Fruit fly (Drosophila melanogaster) whole organism, adult: Measurements from ENCODE around the gene CG17124.

Source experiments
- CG11617 ChIP-seq: fragments of 200-800 bp; sonication (Bioruptor generic); optimal IDR thresholded peaks from 2 replicates; lab custom pipeline; 2017; ENCODE audit warnings: mild to moderate bottlenecking, missing biosample characterization, missing genetic modification reagents, missing genetic modification characterization
- CG12768 ChIP-seq: fragments of 200-800 bp; sonication (Bioruptor generic); optimal IDR thresholded peaks from 2 replicates; lab custom pipeline; 2017; ENCODE audit warnings: missing biosample characterization, missing genetic modification characterization, mild to moderate bottlenecking, moderate library complexity, missing genetic modification reagents
- CG14711 ChIP-seq: fragments of 200-800 bp; sonication (Bioruptor generic); optimal IDR thresholded peaks from 2 replicates; lab custom pipeline; 2018; ENCODE audit warnings: missing biosample characterization, mild to moderate bottlenecking, missing genetic modification characterization, moderate library complexity
- CG1620 ChIP-seq: fragments of 200-800 bp; sonication (Bioruptor generic); optimal IDR thresholded peaks from 2 replicates; lab custom pipeline; 2016; ENCODE audit warnings: missing biosample characterization, missing genetic modification characterization
- CG33017 ChIP-seq: fragments of 200-800 bp; sonication (Bioruptor generic); optimal IDR thresholded peaks from 2 replicates; lab custom pipeline; 2018; ENCODE audit warnings: missing biosample characterization, mild to moderate bottlenecking, missing genetic modification characterization, moderate library complexity
- CG5204 ChIP-seq: fragments of 200-800 bp; sonication (Bioruptor generic); optimal IDR thresholded peaks from 2 replicates; lab custom pipeline; 2016; ENCODE audit warnings: missing biosample characterization, missing genetic modification characterization
- CG7045 ChIP-seq: fragments of 200-800 bp; sonication (Bioruptor generic); optimal IDR thresholded peaks from 2 replicates; lab custom pipeline; 2017; ENCODE audit warnings: missing biosample characterization, mild to moderate bottlenecking, missing genetic modification characterization
- CG7101 ChIP-seq: fragments of 200-800 bp; sonication (Bioruptor generic); optimal IDR thresholded peaks from 2 replicates; lab custom pipeline; 2018; ENCODE audit warnings: missing biosample characterization, mild to moderate bottlenecking, missing genetic modification characterization, moderate library complexity
- Clk ChIP-seq: fragments of 200-800 bp; sonication (Bioruptor generic); optimal IDR thresholded peaks from 2 replicates; lab custom pipeline; 2017; ENCODE audit warnings: missing biosample characterization, missing genetic modification characterization
- Crg-1 ChIP-seq: fragments of 200-800 bp; sonication (Bioruptor generic); optimal IDR thresholded peaks from 2 replicates; lab custom pipeline; 2016; ENCODE audit warnings: missing biosample characterization, missing genetic modification characterization
- Hr96 ChIP-seq: fragments of 200-800 bp; sonication (Bioruptor generic); optimal IDR thresholded peaks from 2 replicates; lab custom pipeline; 2016; ENCODE audit warnings: missing biosample characterization, missing genetic modification characterization
- Mnt ChIP-seq: fragments of 200-800 bp; sonication (Bioruptor generic); optimal IDR thresholded peaks from 2 replicates; lab custom pipeline; 2016; ENCODE audit warnings: missing biosample characterization, mild to moderate bottlenecking, missing genetic modification characterization
- bab1 ChIP-seq: fragments of 200-800 bp; sonication (Bioruptor generic); optimal IDR thresholded peaks from 3 replicates; lab custom pipeline; 2019; ENCODE audit warnings: missing biosample characterization, mild to moderate bottlenecking, missing genetic modification characterization, moderate library complexity
- cic ChIP-seq: fragments of 200-800 bp; sonication (Bioruptor generic); optimal IDR thresholded peaks from 2 replicates; lab custom pipeline; 2017; ENCODE audit warnings: missing biosample characterization, mild to moderate bottlenecking, missing genetic modification characterization, moderate library complexity
- cnc ChIP-seq, 2 experiments: fragments of >200 bp; optimal IDR thresholded peaks; 2 replicates each; lab custom pipeline; 2017
- kay ChIP-seq: fragments of 200-800 bp; sonication (Bioruptor generic); peaks from one replicate; lab custom pipeline; 2016; ENCODE audit warnings: missing biosample characterization, missing genetic modification characterization, borderline replicate concordance
- ovo ChIP-seq: fragments of 200-800 bp; sonication (Bioruptor generic); optimal IDR thresholded peaks from 2 replicates; lab custom pipeline; 2016; ENCODE audit warnings: missing biosample characterization, missing genetic modification characterization
- pad ChIP-seq: fragments of 200-800 bp; sonication (Bioruptor generic); optimal IDR thresholded peaks from 3 replicates; lab custom pipeline; 2017; ENCODE audit warnings: missing biosample characterization, missing genetic modification characterization, mild to moderate bottlenecking, moderate library complexity, missing genetic modification reagents
- tj ChIP-seq: fragments of 200-800 bp; sonication (Bioruptor generic); optimal IDR thresholded peaks from 3 replicates; lab custom pipeline; 2017; ENCODE audit warnings: missing biosample characterization, mild to moderate bottlenecking, missing genetic modification characterization, moderate library complexity
- toe ChIP-seq: fragments of 200-800 bp; sonication (Bioruptor generic); optimal IDR thresholded peaks from 2 replicates; lab custom pipeline; 2016; ENCODE audit warnings: missing biosample characterization, missing genetic modification characterization

Gene CG17124

dm6 chr2L:10728751-10729150 is 27.4 kb downstream of the CG17124 start, which contains the start of gene CG6443:
Gene CG6443 (plus strand): TSS chr2L:10728978.
- peak; percentile 22 for TF ChIP-seq bab1
- no peak for TF ChIP-seq kay

dm6 chr2L:10723903-10724302 is 32.2 kb downstream of the CG17124 start, which contains the start of gene CG6431:
Gene CG6431 (plus strand): TSS chr2L:10724203.
- no peak for TF ChIP-seq CG11617
- no peak for TF ChIP-seq toe (GFP tag; lab: Kevin White, UChicago)
- no peak for TF ChIP-seq CG14711

dm6 chr2L:10721535-10721934 is 34.6 kb downstream of the CG17124 start:
- TF ChIP-seq ovo (GFP tag; lab: Kevin White, UChicago): no peak
- TF ChIP-seq Clk: no peak
- TF ChIP-seq pad (GFP tag; lab: Kevin White, UChicago): no peak
- no peak for TF ChIP-seq CG7101
- TF ChIP-seq tj (GFP tag; lab: Kevin White, UChicago): no peak
- no peak for TF ChIP-seq Mnt (GFP tag; lab: Kevin White, UChicago)
- no peak for TF ChIP-seq CG33017 (tag; lab: Kevin White, UChicago)
- TF ChIP-seq cic (GFP tag; lab: Kevin White, UChicago): no peak
- no peak for TF ChIP-seq CG11617

dm6 chr2L:10711221-10711620 is 44.9 kb downstream of the CG17124 start:
- TF ChIP-seq CG5204 (GFP tag; lab: Kevin White, UChicago) (no peak), cnc (optimal IDR thresholded peaks at IDR 0.05; lab: Kevin White, UChicago) (no peak), cic (GFP tag; lab: Kevin White, UChicago) (no peak), CG14711 (no peak), Crg-1 (GFP tag; lab: Kevin White, UChicago) (no peak), tj (GFP tag; lab: Kevin White, UChicago) (no peak), CG12768 (no peak), CG7045 (GFP tag; lab: Kevin White, UChicago) (no peak), Clk (no peak), pad (GFP tag; lab: Kevin White, UChicago) (no peak), CG33017 (tag; lab: Kevin White, UChicago) (no peak), CG7101 (no peak), toe (GFP tag; lab: Kevin White, UChicago) (no peak), bab1 (no peak), kay (no peak), Mnt (GFP tag; lab: Kevin White, UChicago) (no peak), ovo (GFP tag; lab: Kevin White, UChicago) (no peak), CG11617 (no peak), CG1620 (GFP tag; lab: Kevin White, UChicago) (no peak), Hr96 (GFP tag; lab: Kevin White, UChicago) (no peak)

dm6 chr2L:10709353-10709752 is 46.8 kb downstream of the CG17124 start, which contains the start of gene Lip2:
Gene Lip2 (minus strand): TSS chr2L:10709453.
- TF ChIP-seq kay: peak; percentile 17
- no peak for TF ChIP-seq cnc (optimal IDR thresholded peaks at IDR 0.05; lab: Kevin White, UChicago)
- TF ChIP-seq Crg-1 (GFP tag; lab: Kevin White, UChicago): no peak
- no peak for TF ChIP-seq Hr96 (GFP tag; lab: Kevin White, UChicago)
- no peak for TF ChIP-seq CG12768
- no peak for TF ChIP-seq ovo (GFP tag; lab: Kevin White, UChicago)
- no peak for TF ChIP-seq cic (GFP tag; lab: Kevin White, UChicago)

- no peak for TF ChIP-seq toe (GFP tag; lab: Kevin White, UChicago)
- TF ChIP-seq cic (GFP tag; lab: Kevin White, UChicago): no peak
- no peak for TF ChIP-seq tj (GFP tag; lab: Kevin White, UChicago)
- TF ChIP-seq CG5204 (GFP tag; lab: Kevin White, UChicago): no peak
Measured at dm6 chr2L:10708089-10708488, 48.0 kb downstream of the CG17124 start.

- no peak for TF ChIP-seq toe (GFP tag; lab: Kevin White, UChicago)
- TF ChIP-seq Mnt (GFP tag; lab: Kevin White, UChicago): no peak
- no peak for TF ChIP-seq CG7101
- TF ChIP-seq pad (GFP tag; lab: Kevin White, UChicago): no peak
- no peak for TF ChIP-seq Clk
- TF ChIP-seq tj (GFP tag; lab: Kevin White, UChicago): no peak
- no peak for TF ChIP-seq CG12768
- TF ChIP-seq Hr96 (GFP tag; lab: Kevin White, UChicago): no peak
- no peak for TF ChIP-seq CG7045 (GFP tag; lab: Kevin White, UChicago)
- TF ChIP-seq cnc (optimal IDR thresholded peaks at IDR 0.05; lab: Kevin White, UChicago): no peak
- no peak for TF ChIP-seq ovo (GFP tag; lab: Kevin White, UChicago)
- TF ChIP-seq kay: no peak
- no peak for TF ChIP-seq cic (GFP tag; lab: Kevin White, UChicago)
- no peak for TF ChIP-seq CG11617
- TF ChIP-seq CG14711: no peak
- TF ChIP-seq CG5204 (GFP tag; lab: Kevin White, UChicago): no peak
Measured at dm6 chr2L:10706267-10706666, 49.9 kb downstream of the CG17124 start.

dm6 chr2L:10704425-10704824 is 51.7 kb downstream of the CG17124 start:
- TF ChIP-seq CG5204 (GFP tag; lab: Kevin White, UChicago): no peak
- no peak for TF ChIP-seq CG33017 (tag; lab: Kevin White, UChicago)
